Worm (Caenorhabditis elegans) whole organism, dauer: ENCODE results near the gene nhl-2.

Experiments used
- unc-62 ChIP-seq: sonication (generic microtip); optimal IDR thresholded peaks from 2 replicates; lab custom pipeline; 2017; ENCODE audit warnings: missing biosample characterization, missing genetic modification reagents, missing genetic modification characterization

Gene nhl-2

DNA sequence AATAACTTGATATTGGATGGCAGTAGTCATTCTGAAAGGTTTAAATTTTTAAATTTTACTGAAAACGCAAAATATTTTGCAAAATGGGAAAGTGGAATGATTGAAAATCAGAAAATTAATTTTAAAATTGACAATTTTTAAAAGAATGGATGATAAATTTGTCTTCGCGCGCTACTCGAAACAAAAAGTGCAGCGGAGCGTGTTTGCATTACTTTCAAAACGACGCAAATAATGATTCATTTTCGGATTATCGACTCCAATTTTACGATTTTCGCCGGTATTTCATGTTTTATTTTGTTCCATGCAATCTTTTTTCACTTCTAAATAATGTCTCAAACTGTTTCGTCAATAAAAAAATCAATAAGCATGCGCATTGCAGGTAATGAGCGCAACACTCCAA, 20.6 kb downstream of the nhl-2 start, which contains the start of the genes tost-1 and arx-6:
Gene tost-1 (minus strand): TSS at position 31 of the 400 bp plus-strand sequence.
Gene arx-6 (plus strand): TSS at position 378 of the 400 bp plus-strand sequence.
- no peak for TF ChIP-seq unc-62

DNA sequence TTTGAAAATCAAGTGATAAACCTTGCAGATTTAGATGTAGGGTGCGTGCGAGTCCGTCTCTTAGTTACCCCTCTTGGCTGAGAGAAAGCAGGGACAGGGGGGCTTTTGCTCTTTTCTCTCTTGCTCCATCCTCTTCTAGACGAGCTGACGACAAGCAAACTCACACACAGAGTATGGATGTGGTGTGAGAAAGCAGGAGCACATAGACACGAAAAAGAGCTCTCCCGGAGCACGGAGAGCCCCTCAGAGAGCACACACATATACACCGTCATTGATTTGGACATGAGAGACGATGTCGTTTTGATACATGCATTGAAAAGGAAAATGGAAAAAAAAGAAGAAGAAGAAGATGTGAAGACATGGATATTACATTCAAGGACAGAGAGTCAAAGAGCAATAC, 23.2 kb downstream of the nhl-2 start:
- no peak for TF ChIP-seq unc-62

DNA sequence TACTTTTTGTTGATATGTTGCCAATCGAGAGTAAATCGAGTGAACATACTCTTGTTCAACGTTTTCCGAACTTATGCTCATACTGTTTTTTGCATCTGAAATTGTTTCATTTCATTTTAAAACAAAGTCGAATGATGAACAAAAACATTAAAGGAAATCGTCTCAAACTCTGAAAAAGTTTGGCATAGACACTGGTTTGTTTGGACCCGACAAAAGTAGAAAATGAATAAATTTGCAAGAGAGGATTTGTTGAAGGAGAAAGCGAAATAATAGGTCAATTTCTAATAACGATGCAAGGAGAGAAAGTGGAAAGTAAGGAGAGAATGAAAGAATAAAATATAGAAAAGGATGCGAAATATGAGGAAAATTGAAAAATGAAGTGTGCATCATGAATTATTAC, 24.2 kb downstream of the nhl-2 start, which contains the start of gene C35D10.12:
Gene C35D10.12 (minus strand): TSS at position 101 of the 400 bp plus-strand sequence.
- no peak for TF ChIP-seq unc-62

DNA sequence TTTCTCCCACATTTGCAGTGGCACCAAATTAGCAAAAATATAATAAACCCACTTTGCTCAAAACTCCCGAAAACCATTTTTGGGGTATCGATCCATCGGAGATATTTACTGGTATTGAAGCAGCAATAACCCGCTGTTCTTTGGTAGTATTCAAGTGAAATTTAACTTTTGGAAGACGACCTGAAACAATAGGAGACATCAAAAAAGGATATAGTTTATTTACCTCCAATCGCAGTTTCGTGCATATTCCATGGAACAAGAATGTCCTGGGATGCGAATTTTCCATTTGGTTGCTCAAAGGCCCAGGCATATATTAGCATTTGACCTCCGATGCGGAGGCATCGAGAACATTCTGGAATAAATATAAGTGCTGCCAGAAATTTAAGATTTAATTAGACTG, 25.5 kb downstream of the nhl-2 start:
- no peak for TF ChIP-seq unc-62

DNA sequence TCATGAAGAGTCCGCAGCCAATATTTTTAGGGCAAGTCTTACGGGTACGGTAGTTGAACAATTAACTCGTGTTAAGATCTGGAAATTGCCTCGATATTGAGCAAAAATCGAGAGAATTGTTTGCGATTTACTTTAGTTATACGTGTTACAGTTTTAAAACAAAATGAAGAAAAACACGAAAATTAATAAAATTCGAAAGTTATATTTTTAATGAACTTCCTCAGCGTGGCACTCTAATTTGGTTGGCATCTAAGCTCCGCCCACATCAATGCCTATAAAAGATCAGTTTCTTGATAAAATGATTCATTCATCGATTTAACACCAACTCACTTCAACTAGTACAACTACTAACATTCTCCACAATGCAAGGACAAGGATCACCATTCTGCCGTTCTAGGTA, 28.4 kb downstream of the nhl-2 start, which contains the start of gene gipc-1:
Gene gipc-1 (plus strand): TSS at position 301 of the 400 bp plus-strand sequence.
- TF ChIP-seq unc-62 = no peak

DNA sequence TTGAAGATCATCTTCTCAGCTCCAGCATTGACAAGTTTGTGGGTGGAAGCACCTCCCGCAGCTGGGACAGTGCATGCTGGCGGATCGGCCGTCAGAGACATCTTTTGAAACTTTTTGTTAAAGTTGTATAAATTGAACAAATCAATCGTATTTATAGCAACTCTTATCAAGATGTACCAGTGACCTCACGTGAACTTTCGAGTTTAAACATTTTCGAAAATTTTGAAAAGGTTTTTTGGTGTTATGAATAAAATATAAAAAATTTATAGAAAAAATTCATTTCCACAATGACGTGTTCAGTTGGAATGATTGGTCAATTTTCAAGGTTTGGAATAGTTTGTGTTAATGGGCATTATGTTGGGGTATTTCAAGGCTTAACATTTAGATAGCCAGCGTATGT, 30.2 kb downstream of the nhl-2 start, which contains the start of the genes msd-4 and C35D10.3:
Gene msd-4 (minus strand): TSS at position 101 of the 400 bp plus-strand sequence.
Gene C35D10.3 (plus strand): TSS at position 279 of the 400 bp plus-strand sequence.
- TF ChIP-seq unc-62 = no peak

DNA sequence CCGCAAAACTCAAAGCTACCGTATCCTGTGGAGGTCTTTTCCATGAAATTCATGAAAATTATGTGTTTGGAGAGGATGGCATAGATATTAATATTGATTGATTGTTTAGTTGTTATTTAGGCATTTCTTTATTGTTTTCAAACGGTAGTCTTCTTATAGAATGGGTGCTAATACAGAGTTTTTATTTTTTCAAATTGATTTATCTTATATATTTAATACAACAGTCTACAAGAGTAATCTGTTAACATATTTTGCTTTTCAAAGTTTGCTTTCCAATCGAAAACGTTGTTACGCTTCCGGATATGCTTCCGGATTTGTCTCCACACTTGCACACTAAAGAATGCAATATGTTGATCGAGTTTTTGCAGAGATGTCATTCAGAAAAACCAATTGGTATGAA, 32.1 kb downstream of the nhl-2 start, which contains the start of gene C35D10.17:
Gene C35D10.17 (plus strand): TSS at position 301 of the 400 bp plus-strand sequence.
- no peak for TF ChIP-seq unc-62

DNA sequence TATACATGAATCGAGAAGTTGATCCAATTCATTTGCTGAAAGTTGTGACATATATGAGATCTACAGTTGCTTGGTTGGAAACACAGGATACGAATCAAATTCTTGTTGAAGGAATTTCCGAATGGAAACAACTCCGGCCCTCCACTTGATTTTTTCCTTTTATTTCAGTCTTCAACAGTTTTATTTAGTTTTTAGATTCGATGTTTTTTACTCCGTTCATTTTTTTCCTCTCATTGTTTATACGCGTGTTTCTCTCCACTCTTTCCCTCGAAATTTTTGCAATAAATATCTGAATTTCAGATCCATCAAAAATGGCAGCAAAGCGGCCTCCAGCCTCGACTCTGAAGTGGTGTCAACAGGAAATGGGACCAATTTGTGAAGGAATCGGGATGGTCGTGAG, 35.8 kb downstream of the nhl-2 start, which contains the start of gene coq-8:
Gene coq-8 (plus strand): TSS at position 301 of the 400 bp plus-strand sequence.
- TF ChIP-seq unc-62 = no peak

DNA sequence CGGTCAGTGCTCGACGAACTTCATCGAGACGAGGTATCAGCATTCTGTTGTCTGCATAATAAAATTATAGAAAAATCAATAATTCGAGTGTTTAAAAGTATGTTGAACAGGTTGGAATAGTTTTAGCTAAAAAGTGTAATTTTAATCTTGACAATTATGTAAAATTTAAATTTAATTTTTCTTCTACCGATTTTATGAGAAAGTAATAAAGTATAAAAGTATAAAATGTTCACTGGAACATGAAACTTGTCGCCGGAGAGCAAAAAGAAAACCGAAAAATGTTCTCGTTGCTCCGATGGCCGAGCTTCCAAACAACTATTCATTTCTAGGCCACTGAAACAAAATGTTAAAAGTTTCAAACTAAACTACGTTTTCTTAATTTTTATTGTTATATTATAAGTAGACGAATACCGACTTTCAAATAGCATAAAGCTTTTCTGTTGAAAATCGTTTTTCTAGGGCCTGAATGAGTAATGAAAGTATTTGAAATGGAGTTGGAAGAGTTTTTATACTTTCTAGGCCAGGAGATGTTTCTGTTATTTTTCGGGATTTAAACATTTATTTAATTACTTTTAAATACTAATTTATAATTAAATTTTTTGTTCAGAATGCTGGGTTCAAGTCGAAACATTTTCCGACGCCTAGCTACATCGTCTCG, 37.0 kb downstream of the nhl-2 start, which contains the start of the genes C35D10.10 and C35D10.5:
Gene C35D10.10 (minus strand): TSS at position 51 of the 658 bp plus-strand sequence.
Gene C35D10.5 (plus strand): TSS at position 608 of the 658 bp plus-strand sequence.
- TF ChIP-seq unc-62 = no peak

DNA sequence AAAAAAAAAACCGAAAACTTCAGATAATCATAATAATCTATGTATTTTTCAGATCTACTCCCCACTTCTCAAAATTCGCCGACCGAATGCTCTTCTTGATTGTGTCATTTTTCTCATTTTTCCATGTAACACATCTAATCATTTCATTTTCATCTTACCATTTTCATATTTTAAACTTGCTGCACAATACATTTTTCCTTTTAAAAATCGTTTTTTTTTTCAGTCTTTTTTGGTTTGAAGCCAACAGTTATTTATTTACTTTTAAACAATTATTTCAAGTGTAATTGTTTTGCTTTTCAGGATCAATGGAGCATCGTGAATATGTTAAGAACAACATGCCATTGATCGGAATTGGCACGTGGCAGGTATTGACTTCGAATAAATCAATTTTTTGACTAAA, 39.8 kb downstream of the nhl-2 start, which contains the start of gene C35D10.6:
Gene C35D10.6 (plus strand): TSS at position 301 of the 400 bp plus-strand sequence.
- no peak for TF ChIP-seq unc-62

DNA sequence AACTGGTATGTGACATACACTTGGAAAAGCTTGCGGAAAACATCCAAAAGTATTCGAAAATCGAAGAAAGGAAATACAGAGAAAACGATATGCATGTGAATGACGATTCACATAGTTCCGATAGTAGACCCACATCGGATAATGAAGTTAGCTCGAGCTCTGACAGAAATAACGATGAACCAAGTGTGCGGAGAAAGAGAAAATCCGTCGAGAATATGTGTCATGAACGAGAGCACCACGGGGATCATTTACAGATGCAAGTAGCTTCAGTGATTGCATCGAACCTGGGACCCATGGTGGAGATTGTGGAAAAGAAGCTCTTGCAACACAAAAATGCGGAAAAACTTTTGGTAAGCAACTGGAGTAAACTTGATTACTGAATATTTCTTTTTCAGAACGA, 41.9 kb downstream of the nhl-2 start:
- TF ChIP-seq unc-62 = no peak

DNA sequence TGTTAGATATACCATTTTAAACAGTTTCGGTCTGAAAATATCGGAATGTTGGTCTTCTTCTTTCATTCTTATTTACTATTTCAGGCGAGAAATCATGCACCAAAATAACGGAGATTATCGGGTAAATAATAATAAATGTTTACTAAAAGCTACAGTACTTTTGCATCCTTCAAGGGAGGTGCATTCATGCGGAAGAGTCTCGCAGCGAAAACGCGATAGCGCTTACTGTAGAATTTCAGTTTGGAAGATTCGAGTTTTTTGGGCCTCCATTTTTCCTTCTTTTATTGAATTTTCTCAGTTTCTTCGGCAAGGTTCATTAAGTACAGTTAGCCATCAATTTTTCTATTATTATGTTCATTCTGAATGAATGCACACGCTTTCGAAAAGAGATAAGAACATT, 42.8 kb downstream of the nhl-2 start, which contains the start of gene C35D10.7:
Gene C35D10.7 (plus strand): TSS at position 85 of the 400 bp plus-strand sequence.
- no peak for TF ChIP-seq unc-62

DNA sequence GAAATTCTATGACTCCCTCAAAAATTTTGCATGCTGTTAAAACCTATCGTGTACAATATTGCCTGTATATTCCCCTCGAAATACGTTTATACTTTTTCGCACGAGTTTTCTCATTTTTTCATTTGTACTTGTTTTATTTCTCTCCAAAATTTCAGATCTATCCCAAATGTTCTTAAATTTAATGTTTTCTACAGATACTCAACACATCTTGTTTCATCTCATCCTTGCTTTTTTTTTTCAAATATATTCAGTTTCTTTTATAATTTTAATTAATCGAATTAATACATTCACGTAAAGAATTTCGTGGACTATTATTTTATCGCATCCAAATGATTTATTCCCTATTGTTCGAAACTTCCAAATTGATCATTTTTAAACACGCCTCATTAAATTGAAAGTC, 44.0 kb downstream of the nhl-2 start, which contains the start of gene C35D10.8:
Gene C35D10.8 (plus strand): TSS at position 301 of the 400 bp plus-strand sequence.
- TF ChIP-seq unc-62 = no peak

DNA sequence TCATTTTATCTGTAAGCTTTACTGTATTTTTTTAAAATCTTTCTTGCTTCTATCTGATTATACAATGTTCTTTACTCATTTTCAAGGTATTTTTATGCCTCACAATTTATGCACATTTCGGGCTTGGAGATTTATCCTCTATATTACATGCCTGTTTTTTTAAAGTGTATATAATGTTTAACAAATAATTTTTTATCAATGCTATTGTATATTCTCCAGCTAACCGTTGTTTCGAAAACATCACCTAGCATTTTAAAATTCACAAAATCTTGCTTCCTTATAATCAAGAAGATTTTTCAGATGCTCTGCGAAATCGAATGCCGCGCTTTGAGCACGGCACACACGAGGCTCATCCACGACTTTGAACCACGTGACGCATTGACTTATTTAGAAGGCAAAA, 46.9 kb downstream of the nhl-2 start, which contains the start of gene ced-4:
Gene ced-4 (plus strand): TSS at position 301 of the 400 bp plus-strand sequence.
- no peak for TF ChIP-seq unc-62

DNA sequence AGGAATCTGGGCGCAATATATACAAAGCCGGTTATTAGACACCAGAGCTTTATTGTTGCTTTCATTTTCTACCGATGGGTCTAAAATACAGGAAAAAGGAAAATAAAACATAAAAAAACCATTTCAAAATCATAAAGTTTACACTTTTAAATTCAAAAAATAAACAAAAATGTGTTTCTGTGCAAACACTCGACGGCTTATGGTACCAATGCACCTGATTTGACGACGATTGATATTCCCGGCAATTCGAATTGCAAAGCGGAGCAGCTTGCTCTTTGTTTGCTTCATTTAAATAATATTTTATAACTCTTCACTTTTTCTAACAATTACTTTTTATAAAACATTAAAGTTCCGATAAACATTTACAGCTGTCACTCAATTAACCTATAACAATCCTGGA, 48.7 kb downstream of the nhl-2 start, which contains the start of gene F26A1.1:
Gene F26A1.1 (plus strand): TSS at position 369 of the 400 bp plus-strand sequence.
- TF ChIP-seq unc-62 = no peak

DNA sequence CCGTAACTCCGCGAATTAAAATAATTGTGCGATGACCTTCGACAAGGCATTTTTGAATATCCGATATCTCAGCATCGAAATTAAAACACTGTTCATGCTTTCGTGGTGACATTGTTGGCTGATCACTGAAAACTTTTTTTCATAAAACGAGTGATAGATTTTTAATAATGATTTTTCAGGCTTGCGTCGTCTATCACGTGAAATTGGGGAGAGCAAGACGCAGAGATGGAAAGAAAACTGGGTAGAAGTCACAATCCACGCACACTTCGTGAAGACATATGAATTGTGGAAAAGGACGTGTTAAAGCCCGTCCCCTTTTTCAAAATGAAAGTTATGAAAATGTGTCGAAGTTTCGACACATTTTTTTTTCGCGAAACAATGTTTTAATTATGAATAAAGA, 49.1 kb downstream of the nhl-2 start, which contains the start of gene nonu-1:
Gene nonu-1 (minus strand): TSS at position 169 of the 400 bp plus-strand sequence.
- no peak for TF ChIP-seq unc-62

DNA sequence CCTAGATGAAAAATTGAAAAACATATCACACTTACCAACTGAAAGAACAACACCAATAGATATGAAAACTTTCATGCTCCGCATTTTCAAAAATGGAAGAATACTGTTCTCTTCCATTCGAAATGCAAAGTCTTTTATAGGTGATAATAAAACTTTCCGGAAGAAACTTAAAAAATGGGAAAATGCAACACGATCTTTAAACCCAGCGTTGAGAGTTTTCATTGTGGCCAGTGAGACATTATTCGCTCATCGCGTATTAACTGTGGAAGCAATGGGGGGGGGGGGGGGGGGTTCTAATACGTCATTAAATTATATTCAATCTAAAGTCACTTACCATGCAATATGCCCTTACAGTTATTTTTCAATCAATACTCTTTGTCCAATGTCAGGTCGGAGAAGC, 54.6 kb downstream of the nhl-2 start, which contains the start of the genes clec-157 and fkh-5:
Gene clec-157 (minus strand): TSS at position 101 of the 400 bp plus-strand sequence.
Gene fkh-5 (plus strand): TSS at position 336 of the 400 bp plus-strand sequence.
- TF ChIP-seq unc-62 = no peak
